Worm (Caenorhabditis elegans): Measurements from ENCODE around the gene srx-115.
A peak's percentile ranks its signal among the peaks of the same experiment; 100 is the strongest.

The srx-115 gene

DNA sequence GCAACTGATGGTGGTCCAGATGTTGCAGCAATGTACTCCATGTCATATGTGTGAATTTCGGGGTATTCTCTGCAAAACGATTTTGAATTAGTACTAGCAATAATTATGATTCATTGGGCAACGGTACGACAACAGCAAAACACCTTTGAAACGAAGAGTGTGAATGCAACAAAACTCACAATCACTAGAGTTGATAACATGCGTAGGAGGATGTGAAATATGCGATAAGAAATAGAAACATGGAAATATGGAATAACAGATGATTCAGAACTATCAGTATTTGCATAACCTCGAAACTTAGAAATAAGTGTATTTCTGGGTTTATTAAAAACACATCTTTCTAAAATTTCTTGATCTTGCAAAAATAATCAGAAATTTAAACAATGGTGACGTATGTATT is 23.8 kb downstream of the srx-115 start:
- peak; percentile 27 for TF ChIP-seq hlh-11 (tag; optimal IDR thresholded peaks at IDR 0.05)
- TF ChIP-seq nhr-25 (tag; optimal IDR thresholded peaks at IDR 0.05; ENCODE audit: borderline replicate concordance, insufficient read depth) = no peak
- peak; percentile 78 for TF ChIP-seq nhr-28 (tag; optimal IDR thresholded peaks at IDR 0.05)
- TF ChIP-seq daf-16 (GFP tag; optimal IDR thresholded peaks at IDR 0.05) = no peak
- peak; percentile 79 for TF ChIP-seq daf-16 (tag; optimal IDR thresholded peaks at IDR 0.05)
- TF ChIP-seq pqm-1 (tag; optimal IDR thresholded peaks at IDR 0.05) = peak; percentile 59

DNA sequence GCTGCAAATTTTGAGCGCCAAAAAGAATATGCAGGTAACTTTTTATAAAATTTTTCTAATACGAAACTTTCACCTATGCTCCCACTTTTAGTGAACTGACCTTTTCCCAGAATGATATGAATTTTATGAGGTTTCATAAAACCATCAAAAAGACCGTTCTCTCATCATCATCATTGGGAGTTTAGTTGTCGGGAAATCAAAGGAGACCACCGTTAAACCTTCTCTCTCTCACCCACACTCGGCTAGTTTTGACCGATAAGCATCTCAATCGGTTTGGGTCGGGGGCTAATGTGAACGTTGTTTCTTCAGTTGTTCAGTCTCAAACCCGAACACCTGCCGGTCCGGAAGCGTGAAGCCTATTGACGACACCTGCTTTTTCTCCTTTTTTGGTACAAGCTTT is 24.5 kb downstream of the srx-115 start:
- TF ChIP-seq ctbp-1 (GFP tag; IDR thresholded peaks at IDR 0.05) (no peak), ztf-11 (tag; optimal IDR thresholded peaks at IDR 0.05) (no peak), unc-62 (GFP tag; optimal IDR thresholded peaks at IDR 0.05 in 1 of 2) (no peak), unc-62 (tag; optimal IDR thresholded peaks at IDR 0.05) (no peak), skn-1 (tag; optimal IDR thresholded peaks at IDR 0.05) (no peak), Y5F2A.4 (GFP tag; optimal IDR thresholded peaks at IDR 0.05) (no peak), php-3 (GFP tag; IDR thresholded peaks at IDR 0.05) (peak; percentile 56; the same call in 1 of the 2 replicates), pqm-1 (tag; optimal IDR thresholded peaks at IDR 0.05) (peak; percentile 34), spr-3 (GFP tag; optimal IDR thresholded peaks at IDR 0.05) (no peak), snpc-4 (tag; optimal IDR thresholded peaks at IDR 0.05) (no peak), lin-39 (tag; optimal IDR thresholded peaks at IDR 0.05) (no peak), F37D6.2 (tag; optimal IDR thresholded peaks at IDR 0.05) (no peak), spr-1 (tag; optimal IDR thresholded peaks at IDR 0.05) (no peak), ceh-44 (GFP tag; IDR thresholded peaks at IDR 0.05) (no peak), mxl-2 (GFP tag; conservative IDR thresholded peaks at IDR 0.05) (no peak), T20F7.1 (GFP tag; optimal IDR thresholded peaks at IDR 0.05) (no peak), mes-2 (tag; optimal IDR thresholded peaks at IDR 0.05; ENCODE audit: poor library complexity, severe bottlenecking) (no peak), hlh-11 (tag; optimal IDR thresholded peaks at IDR 0.05) (peak; percentile 30), jun-1 (tag; optimal IDR thresholded peaks at IDR 0.05) (no peak), sdz-12 (GFP tag; optimal IDR thresholded peaks at IDR 0.05) (no peak), F44E2.7 (GFP tag; IDR thresholded peaks at IDR 0.05) (no peak), dmd-9 (GFP tag; IDR thresholded peaks at IDR 0.05) (no peak), tra-1 (GFP tag; IDR thresholded peaks at IDR 0.05) (no peak), lir-3 (tag; optimal IDR thresholded peaks at IDR 0.05) (no peak), zfp-2 (tag; optimal IDR thresholded peaks at IDR 0.05) (no peak), daf-16 (GFP tag; optimal IDR thresholded peaks at IDR 0.05) (no peak), daf-16 (tag; optimal IDR thresholded peaks at IDR 0.05) (peak; percentile 9), fos-1 (tag; optimal IDR thresholded peaks at IDR 0.05) (no peak), ceh-28 (tag; optimal IDR thresholded peaks at IDR 0.05) (no peak), ZK337.2 (GFP tag; IDR thresholded peaks at IDR 0.05) (no peak), pha-4 (GFP tag; IDR thresholded peaks at IDR 0.05) (no peak), pha-4 (tag; optimal IDR thresholded peaks at IDR 0.05) (no peak)

DNA sequence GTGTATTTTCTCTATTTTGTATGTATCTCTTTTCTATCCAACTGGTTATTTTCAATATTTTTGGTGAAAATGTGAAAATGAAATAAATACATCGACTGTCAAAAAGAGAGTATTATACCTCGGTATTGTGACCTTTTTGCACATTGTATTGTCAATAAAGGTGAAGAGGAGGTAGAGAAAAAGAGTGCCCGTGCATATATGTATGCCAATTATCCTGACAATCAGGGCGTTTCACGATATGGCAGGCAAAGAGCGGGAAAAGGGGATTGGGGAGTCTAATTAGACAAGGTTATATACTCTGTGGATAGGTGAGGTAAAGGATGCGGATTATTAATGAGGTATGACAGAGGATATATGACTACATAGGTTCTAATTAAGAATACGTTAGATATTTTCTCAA is 25.2 kb downstream of the srx-115 start:
- no peak for TF ChIP-seq pha-4 (GFP tag; IDR thresholded peaks at IDR 0.05)
- TF ChIP-seq pha-4 (tag; optimal IDR thresholded peaks at IDR 0.05) = peak; percentile 45
- TF ChIP-seq pqm-1 (tag; optimal IDR thresholded peaks at IDR 0.05) = peak; percentile 7
- TF ChIP-seq nhr-6 (tag; optimal IDR thresholded peaks at IDR 0.05) = peak; percentile 1
- no peak for TF ChIP-seq daf-16 (GFP tag; optimal IDR thresholded peaks at IDR 0.05)
- TF ChIP-seq daf-16 (tag; optimal IDR thresholded peaks at IDR 0.05) = peak; percentile 34
- TF ChIP-seq daf-12 (tag; optimal IDR thresholded peaks at IDR 0.05) = no peak

DNA sequence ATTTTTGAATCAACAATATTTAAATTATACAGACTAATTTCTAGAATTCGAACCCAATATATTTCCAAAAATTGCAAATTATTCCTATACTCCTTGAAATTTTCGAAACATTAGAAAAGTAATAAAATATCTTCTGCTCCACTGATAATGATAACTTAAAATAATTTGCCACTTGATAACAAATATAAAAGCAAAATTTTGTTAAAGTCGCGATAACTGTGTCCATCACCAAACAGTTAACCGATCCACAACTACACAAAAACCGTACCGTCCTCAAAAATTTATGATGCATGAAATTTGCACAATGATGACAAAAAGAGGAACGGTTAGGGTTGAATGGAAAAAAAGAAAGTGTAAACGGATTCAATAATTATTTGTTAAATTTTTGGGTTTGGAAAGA is 26.8 kb downstream of the srx-115 start:
- no peak for TF ChIP-seq hlh-30 (tag; optimal IDR thresholded peaks at IDR 0.05; ENCODE audit: insufficient read depth)
- TF ChIP-seq dmd-8 (GFP tag; IDR thresholded peaks at IDR 0.05) = no peak
- no peak for TF ChIP-seq F49E8.2 (tag; optimal IDR thresholded peaks at IDR 0.05; ENCODE audit: borderline replicate concordance)
- peak in 1 of 2 experiments; percentile 91 for TF ChIP-seq unc-62 (GFP tag; optimal IDR thresholded peaks at IDR 0.05 in 1 of 2)
- no peak for TF ChIP-seq unc-62 (tag; optimal IDR thresholded peaks at IDR 0.05)
- TF ChIP-seq ceh-20 (GFP tag; IDR thresholded peaks at IDR 0.05) = no peak
- no peak for TF ChIP-seq nhr-76 (tag; optimal IDR thresholded peaks at IDR 0.05)
- no peak for TF ChIP-seq php-3 (GFP tag; IDR thresholded peaks at IDR 0.05)
- no peak for TF ChIP-seq lin-13 (GFP tag; optimal IDR thresholded peaks at IDR 0.05)
